Worm (Caenorhabditis elegans) whole organism, L4 larva: Measurements from ENCODE around the gene mlk-1.
"Not testable (repeated sequence)": the region's sequence is repeated elsewhere in the genome, so short reads cannot be mapped to it uniquely, and the experiment has no call there.

Source experiments
- D1046.2 ChIP-seq: fragments of 200-800 bp; sonication (Bioruptor generic); IDR thresholded peaks from 2 replicates; pipeline ENCODE4 v1.3.6; 2022; ENCODE audit warnings: missing genetic modification characterization, missing compliant biosample characterization
- Y48G9A.11 ChIP-seq: fragments of 200-800 bp; sonication (Bioruptor generic); IDR thresholded peaks from 2 replicates; pipeline ENCODE4 v1.3.6; 2022; ENCODE audit warnings: missing genetic modification reagents, missing genetic modification characterization, missing compliant biosample characterization
- Y75B8A.6 ChIP-seq: fragments of 200-800 bp; sonication (Bioruptor generic); IDR thresholded peaks from 2 replicates; pipeline ENCODE4 v1.3.6; 2022; ENCODE audit warnings: missing genetic modification reagents, missing genetic modification characterization, missing compliant biosample characterization
- ZK337.2 ChIP-seq: fragments of 200-800 bp; sonication (Bioruptor generic); IDR thresholded peaks from 2 replicates; pipeline ENCODE4 v1.3.6; 2022; ENCODE audit warnings: missing genetic modification reagents, missing genetic modification characterization, missing compliant biosample characterization
- ama-1 ChIP-seq: fragments of 150-350 bp; optimal IDR thresholded peaks from 2 replicates; lab custom pipeline; 2014; ENCODE audit warnings: inconsistent platforms, mixed read lengths
- arid-1 ChIP-seq: fragments of 200-800 bp; sonication (Bioruptor generic); conservative IDR thresholded peaks from 2 replicates; pipeline ENCODE4 v1.3.6; 2022; ENCODE audit warnings: missing genetic modification reagents, missing genetic modification characterization, missing compliant biosample characterization
- ceh-20 ChIP-seq: fragments of 200-800 bp; sonication (Bioruptor generic); IDR thresholded peaks from 2 replicates; pipeline ENCODE4 v1.3.6; 2022; ENCODE audit warnings: missing genetic modification reagents, missing genetic modification characterization, missing compliant biosample characterization
- ceh-28 ChIP-seq: fragments of 150-350 bp; optimal IDR thresholded peaks from 2 replicates; lab custom pipeline; 2014; ENCODE audit warnings: missing biosample characterization, missing genetic modification reagents, missing genetic modification characterization
- ceh-62 ChIP-seq: sonication (generic microtip); optimal IDR thresholded peaks from 2 replicates; lab custom pipeline; 2017; ENCODE audit warnings: missing biosample characterization, missing genetic modification characterization
- ceh-82 ChIP-seq: sonication (generic microtip); optimal IDR thresholded peaks from 2 replicates; lab custom pipeline; 2017; ENCODE audit warnings: missing biosample characterization, missing genetic modification characterization
- ctbp-1 ChIP-seq: fragments of 200-800 bp; sonication (Bioruptor generic); IDR thresholded peaks from 2 replicates; pipeline ENCODE4 v1.3.6; 2022; ENCODE audit warnings: missing genetic modification reagents, missing genetic modification characterization, missing compliant biosample characterization
- daf-16 ChIP-seq, 3 experiments: sonication (generic microtip); optimal IDR thresholded peaks; 2 replicates each; lab custom pipeline; 2016 to 2017; ENCODE audit warnings: missing genetic modification characterization in 3 of 3, missing genetic modification reagents in 3 of 3, mild to moderate bottlenecking in 2 of 3, missing compliant biosample characterization in 2 of 3, missing biosample characterization in 1 of 3, moderate library complexity in 1 of 3
- daf-19 ChIP-seq: fragments of 200-800 bp; sonication (Bioruptor generic); conservative IDR thresholded peaks from 2 replicates; pipeline ENCODE4 v1.3.6; 2022; ENCODE audit warnings: missing genetic modification characterization, missing compliant biosample characterization
- daf-8 ChIP-seq: fragments of 200-800 bp; sonication (Bioruptor generic); IDR thresholded peaks from 2 replicates; pipeline ENCODE4 v1.3.6; 2022; ENCODE audit warnings: missing genetic modification characterization, missing compliant biosample characterization
- dmd-6 ChIP-seq: fragments of 200-800 bp; sonication (Bioruptor generic); IDR thresholded peaks from 2 replicates; pipeline ENCODE4 v1.3.6; 2022; ENCODE audit warnings: missing genetic modification reagents, missing genetic modification characterization, missing compliant biosample characterization
- dmd-8 ChIP-seq: fragments of 200-800 bp; sonication (Bioruptor generic); IDR thresholded peaks from 2 replicates; pipeline ENCODE4 v1.3.6; 2022; ENCODE audit warnings: missing genetic modification characterization, missing compliant biosample characterization
- dmd-9 ChIP-seq: fragments of 200-800 bp; sonication (Bioruptor generic); IDR thresholded peaks from 2 replicates; pipeline ENCODE4 v1.3.6; 2022; ENCODE audit warnings: missing genetic modification reagents, missing genetic modification characterization, missing compliant biosample characterization
- egl-27 ChIP-seq: sonication (generic microtip); optimal IDR thresholded peaks from 3 replicates; lab custom pipeline; 2017; ENCODE audit warnings: missing biosample characterization, missing genetic modification reagents, missing genetic modification characterization
- egl-43 ChIP-seq: fragments of 200-800 bp; sonication (Bioruptor generic); IDR thresholded peaks from 2 replicates; pipeline ENCODE4 v1.3.6; 2022; ENCODE audit warnings: missing genetic modification reagents, missing genetic modification characterization, missing compliant biosample characterization
- hlh-30 ChIP-seq: sonication (generic microtip); optimal IDR thresholded peaks from 2 replicates; lab custom pipeline; 2017; ENCODE audit warnings: antibody characterized with exemption, mild to moderate bottlenecking, missing genetic modification characterization, missing compliant biosample characterization; ENCODE audit not compliant: insufficient read depth
- hmg-1.1 ChIP-seq: fragments of 200-800 bp; sonication (Bioruptor generic); IDR thresholded peaks from 2 replicates; pipeline ENCODE4 v1.3.6; 2022; ENCODE audit warnings: missing genetic modification reagents, missing genetic modification characterization, missing compliant biosample characterization
- lim-7 ChIP-seq: fragments of 200-800 bp; sonication (Bioruptor generic); IDR thresholded peaks from 2 replicates; pipeline ENCODE4 v1.3.6; 2022; ENCODE audit warnings: missing genetic modification characterization, missing compliant biosample characterization
- lin-1 ChIP-seq: fragments of 200-800 bp; sonication (Bioruptor generic); IDR thresholded peaks from 2 replicates; pipeline ENCODE4 v1.3.6; 2022; ENCODE audit warnings: missing genetic modification reagents, missing genetic modification characterization, missing compliant biosample characterization
- lin-13 ChIP-seq: fragments of 150-350 bp; optimal IDR thresholded peaks from 2 replicates; lab custom pipeline; 2014; ENCODE audit warnings: missing biosample characterization, missing genetic modification reagents, missing genetic modification characterization
- lin-15B ChIP-seq: fragments of 150-350 bp; sonication (generic microtip); optimal IDR thresholded peaks from 3 replicates; lab custom pipeline; 2014; ENCODE audit warnings: missing biosample characterization, missing genetic modification characterization
- lin-29 ChIP-seq: fragments of 200-800 bp; sonication (Bioruptor generic); IDR thresholded peaks from 2 replicates; pipeline ENCODE4 v1.3.6; 2022; ENCODE audit warnings: missing genetic modification reagents, missing genetic modification characterization, missing compliant biosample characterization
- lin-38 ChIP-seq: fragments of 200-800 bp; sonication (Bioruptor generic); IDR thresholded peaks from 2 replicates; pipeline ENCODE4 v1.3.6; 2022; ENCODE audit warnings: missing genetic modification reagents, missing genetic modification characterization, missing compliant biosample characterization
- lir-3 ChIP-seq: sonication (generic microtip); optimal IDR thresholded peaks from 2 replicates; lab custom pipeline; 2016; ENCODE audit warnings: mild to moderate bottlenecking, missing genetic modification characterization, missing compliant biosample characterization
- lsy-2 ChIP-seq, 2 experiments: fragments of 150-350 bp in 1 of 2; sonication (generic microtip) in 1 of 2; optimal IDR thresholded peaks; 2 replicates each; lab custom pipeline; 2014 to 2017; ENCODE audit warnings: missing biosample characterization in 2 of 2, missing genetic modification characterization in 2 of 2
- madf-5 ChIP-seq, 2 experiments: fragments of 200-800 bp; sonication (Bioruptor generic); IDR thresholded peaks; 2 replicates each; pipeline ENCODE4 v1.3.6; 2022; ENCODE audit warnings: missing compliant biosample characterization in 2 of 2, missing genetic modification characterization in 2 of 2
- madf-9 ChIP-seq: fragments of 200-800 bp; sonication (Bioruptor generic); conservative IDR thresholded peaks from 2 replicates; pipeline ENCODE4 v1.3.6; 2022; ENCODE audit warnings: missing genetic modification reagents, missing genetic modification characterization, missing compliant biosample characterization
- mdt-29 ChIP-seq: fragments of 200-800 bp; sonication (Bioruptor generic); IDR thresholded peaks from 2 replicates; pipeline ENCODE4 v1.3.6; 2022; ENCODE audit warnings: missing genetic modification reagents, missing genetic modification characterization, missing compliant biosample characterization
- nhr-10 ChIP-seq: fragments of 150-350 bp; optimal IDR thresholded peaks from 2 replicates; lab custom pipeline; 2014; ENCODE audit warnings: missing biosample characterization, missing genetic modification characterization
- nhr-111 ChIP-seq: fragments of 200-800 bp; sonication (Bioruptor generic); optimal IDR thresholded peaks from 2 replicates; lab custom pipeline; 2018; ENCODE audit warnings: mild to moderate bottlenecking, missing genetic modification characterization, missing compliant biosample characterization
- nhr-28 ChIP-seq: fragments of 150-350 bp; optimal IDR thresholded peaks from 2 replicates; lab custom pipeline; 2014; ENCODE audit warnings: missing biosample characterization, missing genetic modification characterization
- nhr-42 ChIP-seq: fragments of 200-800 bp; sonication (Bioruptor generic); IDR thresholded peaks from 2 replicates; pipeline ENCODE4 v1.3.6; 2022; ENCODE audit warnings: missing genetic modification characterization, missing compliant biosample characterization
- pha-4 ChIP-seq, 2 experiments: fragments of 150-350 bp in 1 of 2; fragments of 200-800 bp in 1 of 2; sonication (Bioruptor generic) in 1 of 2; IDR thresholded peaks in 1 of 2; optimal IDR thresholded peaks in 1 of 2; 2 replicates each; pipeline versions ENCODE4 v1.3.6 to Lab custom; 2014 to 2022; ENCODE audit warnings: missing genetic modification characterization in 2 of 2, missing genetic modification reagents in 2 of 2, missing biosample characterization in 1 of 2, missing compliant biosample characterization in 1 of 2
- rbr-2 ChIP-seq: sonication (generic microtip); optimal IDR thresholded peaks from 2 replicates; lab custom pipeline; 2016; ENCODE audit warnings: missing genotype, missing genetic modification characterization, missing compliant biosample characterization
- saeg-2 ChIP-seq: fragments of 200-800 bp; sonication (Bioruptor generic); IDR thresholded peaks from 2 replicates; pipeline ENCODE4 v1.3.6; 2022; ENCODE audit warnings: missing genetic modification reagents, missing genetic modification characterization, missing compliant biosample characterization
- sdz-12 ChIP-seq: fragments of 200-800 bp; sonication (Bioruptor generic); optimal IDR thresholded peaks from 2 replicates; lab custom pipeline; 2018; ENCODE audit warnings: mild to moderate bottlenecking, missing genetic modification characterization, missing compliant biosample characterization
- set-16 ChIP-seq: fragments of 200-800 bp; sonication (Bioruptor generic); IDR thresholded peaks from 2 replicates; pipeline ENCODE4 v1.3.6; 2022; ENCODE audit warnings: missing genetic modification reagents, missing genetic modification characterization, missing compliant biosample characterization
- skn-1 ChIP-seq: fragments of 150-350 bp; optimal IDR thresholded peaks from 2 replicates; lab custom pipeline; 2014; ENCODE audit warnings: missing biosample characterization, missing genetic modification characterization
- snpc-1.2 ChIP-seq: fragments of 200-800 bp; sonication (Bioruptor generic); IDR thresholded peaks from 2 replicates; pipeline ENCODE4 v1.3.6; 2022; ENCODE audit warnings: missing genetic modification reagents, missing genetic modification characterization, missing compliant biosample characterization
- spr-1 ChIP-seq: sonication (generic microtip); optimal IDR thresholded peaks from 2 replicates; lab custom pipeline; 2016; ENCODE audit warnings: mild to moderate bottlenecking, missing genetic modification characterization, missing compliant biosample characterization
- unc-39 ChIP-seq: sonication (generic microtip); optimal IDR thresholded peaks from 2 replicates; lab custom pipeline; 2017; ENCODE audit warnings: missing biosample characterization, missing genetic modification characterization
- vab-7 ChIP-seq: fragments of 200-800 bp; sonication (Bioruptor generic); IDR thresholded peaks from 2 replicates; pipeline ENCODE4 v1.3.6; 2022; ENCODE audit warnings: missing genetic modification reagents, missing genetic modification characterization, missing compliant biosample characterization
- zfp-3 ChIP-seq: fragments of 200-800 bp; sonication (Bioruptor generic); conservative IDR thresholded peaks from 2 replicates; pipeline ENCODE4 v1.3.6; 2022; ENCODE audit warnings: missing genetic modification reagents, missing genetic modification characterization, missing compliant biosample characterization

The mlk-1 gene

ce11 chrV:5049333-5049942 is 15.2 kb downstream of the mlk-1 start, which contains the start of the genes pqn-51 and K11D12.14 (continued):
- no peak for TF ChIP-seq sdz-12
- 0 out of 2 replicates have a peak, but pooled peaks have one; percentile 10 for TF ChIP-seq lim-7 (GFP tag; lab: Robert Waterston, UW)
- peak; percentile 48 to 74 for TF ChIP-seq daf-16 (GFP tag; optimal IDR thresholded peaks at IDR 0.05; lab: Kevin White, UChicago)
- peak; percentile 81 for TF ChIP-seq daf-16 (tag; optimal IDR thresholded peaks at IDR 0.05; lab: Kevin White, UChicago)
- TF ChIP-seq ceh-62 (tag; lab: Kevin White, UChicago), result no peak
- peak; percentile 93 for TF ChIP-seq lin-13
- peak; percentile 97 for TF ChIP-seq rbr-2 (tag; lab: Kevin White, UChicago)
- no peak for TF ChIP-seq egl-27
- peak; percentile 83 for TF ChIP-seq madf-9 (GFP tag; lab: Robert Waterston, UW)
- no peak for TF ChIP-seq ceh-28 (tag; lab: Kevin White, UChicago)
- peak; percentile 97 for TF ChIP-seq egl-43 (GFP tag; lab: Robert Waterston, UW)
- TF ChIP-seq unc-39 (tag; lab: Kevin White, UChicago), result no peak
- TF ChIP-seq daf-8 (GFP tag; lab: Robert Waterston, UW), result no peak
- no peak for TF ChIP-seq ceh-82 (tag; lab: Kevin White, UChicago)
- TF ChIP-seq lir-3 (tag; lab: Kevin White, UChicago), result no peak
- peak; percentile 54 for TF ChIP-seq nhr-10 (tag; lab: Kevin White, UChicago)
- TF ChIP-seq mdt-29, result 0 out of 2 replicates have a peak, but pooled peaks have one; percentile 59
- TF ChIP-seq nhr-42 (GFP tag; lab: Robert Waterston, UW), result peak; percentile 93
- TF ChIP-seq ceh-20 (GFP tag; lab: Robert Waterston, UW), result peak; percentile 97
- peak; percentile 78 for TF ChIP-seq daf-19 (GFP tag; lab: Robert Waterston, UW)
- peak; percentile 81 for TF ChIP-seq spr-1 (tag; lab: Kevin White, UChicago)
- TF ChIP-seq lin-15B (tag; lab: Kevin White, UChicago), result peak; percentile 31
- peak; percentile 98 for TF ChIP-seq ama-1 (lab: Kevin White, UChicago)
- 0 out of 4 replicates have a peak, but pooled peaks of 1 of the 2 experiments have one; percentile 5 for TF ChIP-seq madf-5 (GFP tag; IDR thresholded peaks at IDR 0.05; lab: Robert Waterston, UW)
- peak; percentile 75; the same call in 1 of the 2 replicates for TF ChIP-seq zfp-3 (GFP tag; lab: Robert Waterston, UW)
- TF ChIP-seq nhr-111, result no peak
- TF ChIP-seq nhr-28 (tag; lab: Kevin White, UChicago), result peak; percentile 83
- no peak for TF ChIP-seq skn-1
- TF ChIP-seq lsy-2 (tag; optimal IDR thresholded peaks at IDR 0.05; lab: Kevin White, UChicago), result peak; percentile 81 to 92
- TF ChIP-seq hlh-30 (tag; lab: Kevin White, UChicago), result peak; percentile 70

ce11 chrV:5047230-5047629 is 17.4 kb downstream of the mlk-1 start:
- TF ChIP-seq ctbp-1, result peak; percentile 95
- peak; percentile 77 for TF ChIP-seq madf-9 (GFP tag; lab: Robert Waterston, UW)
- TF ChIP-seq set-16 (GFP tag; lab: Robert Waterston, UW), result peak; percentile 94
- peak; percentile 82 for TF ChIP-seq zfp-3 (GFP tag; lab: Robert Waterston, UW)
- TF ChIP-seq arid-1 (GFP tag; lab: Robert Waterston, UW), result peak; percentile 79; the same call in 1 of the 2 replicates
- TF ChIP-seq saeg-2 (GFP tag; lab: Robert Waterston, UW), result peak; percentile 79
- TF ChIP-seq dmd-8 (GFP tag; lab: Robert Waterston, UW), result 0 out of 2 replicates have a peak, but pooled peaks have one; percentile 59
- TF ChIP-seq dmd-9 (GFP tag; lab: Robert Waterston, UW), result 0 out of 2 replicates have a peak, but pooled peaks have one; percentile 64
- TF ChIP-seq hmg-1.1 (GFP tag; lab: Robert Waterston, UW), result peak; percentile 97
- TF ChIP-seq pha-4 (GFP tag; IDR thresholded peaks at IDR 0.05; lab: Robert Waterston, UW), result peak; percentile 80
- not testable (repeated sequence) for TF ChIP-seq pha-4 (tag; optimal IDR thresholded peaks at IDR 0.05; lab: Kevin White, UChicago)
- 0 out of 2 replicates have a peak, but pooled peaks have one; percentile 30 for TF ChIP-seq snpc-1.2 (GFP tag; lab: Robert Waterston, UW)
- peak; percentile 81; the same call in 1 of the 2 replicates for TF ChIP-seq vab-7 (GFP tag; lab: Robert Waterston, UW)
- 0 out of 2 replicates have a peak, but pooled peaks have one; percentile 33 for TF ChIP-seq Y75B8A.6 (GFP tag; lab: Robert Waterston, UW)
- TF ChIP-seq lin-29, result peak; percentile 81
- TF ChIP-seq D1046.2 (GFP tag; lab: Robert Waterston, UW), result peak; percentile 73; the same call in 1 of the 2 replicates
- TF ChIP-seq ceh-20 (GFP tag; lab: Robert Waterston, UW), result peak; percentile 91
- peak; percentile 93 for TF ChIP-seq nhr-42 (GFP tag; lab: Robert Waterston, UW)
- TF ChIP-seq dmd-6 (GFP tag; lab: Robert Waterston, UW), result peak; percentile 89
- TF ChIP-seq lin-1 (GFP tag; lab: Robert Waterston, UW), result peak; percentile 60; the same call in 1 of the 2 replicates
- peak; percentile 57; the same call in 1 of the 2 replicates for TF ChIP-seq Y48G9A.11 (GFP tag; lab: Robert Waterston, UW)
- peak; percentile 90 for TF ChIP-seq lin-38 (GFP tag; lab: Robert Waterston, UW)
- peak; percentile 46; the same call in 1 of the 2 replicates for TF ChIP-seq ZK337.2 (GFP tag; lab: Robert Waterston, UW)
- peak; percentile 25 for TF ChIP-seq rbr-2 (tag; lab: Kevin White, UChicago)
